Fruit fly (Drosophila melanogaster): ENCODE data around the gene Irk1.
A peak's percentile ranks its signal among the peaks of the same experiment; 100 is the strongest.

Irk1 gene

dm6 chr3R:23189958-23190900 lies 22.1 kb downstream of the Irk1 start:
- peak; percentile 94 for TF ChIP-seq CG17801 (GFP tag; optimal IDR thresholded peaks at IDR 0.05; ENCODE audit: partially characterized antibody)

dm6 chr3R:23191108-23191771 lies 23.1 kb downstream of the Irk1 start:
- TF ChIP-seq CG17801 (GFP tag; optimal IDR thresholded peaks at IDR 0.05; ENCODE audit: partially characterized antibody), result peak; percentile 37

dm6 chr3R:23192984-23193383 lies 24.9 kb downstream of the Irk1 start:
- TF ChIP-seq CG17801 (GFP tag; optimal IDR thresholded peaks at IDR 0.05; ENCODE audit: partially characterized antibody), result no peak

dm6 chr3R:23193400-23193799 lies 25.3 kb downstream of the Irk1 start:
- no peak for TF ChIP-seq CG17801 (GFP tag; optimal IDR thresholded peaks at IDR 0.05; ENCODE audit: partially characterized antibody)

- no peak for TF ChIP-seq CG17801 (GFP tag; optimal IDR thresholded peaks at IDR 0.05; ENCODE audit: partially characterized antibody)
These were observed 27.6 kb downstream of the Irk1 start for dm6 chr3R:23195711-23196110.

dm6 chr3R:23201122-23201521 lies 33.0 kb downstream of the Irk1 start:
- peak; percentile 60 for TF ChIP-seq CG17801 (GFP tag; optimal IDR thresholded peaks at IDR 0.05; ENCODE audit: partially characterized antibody)

dm6 chr3R:23203934-23204333 lies 35.8 kb downstream of the Irk1 start, which contains the start of gene fzo:
Gene fzo, minus strand, starts transcription at chr3R:23204034.
- no peak for TF ChIP-seq CG17801 (GFP tag; optimal IDR thresholded peaks at IDR 0.05; ENCODE audit: partially characterized antibody)

dm6 chr3R:23207254-23207653 lies 39.1 kb downstream of the Irk1 start:
- TF ChIP-seq CG17801 (GFP tag; optimal IDR thresholded peaks at IDR 0.05; ENCODE audit: partially characterized antibody), result no peak

- TF ChIP-seq CG17801 (GFP tag; optimal IDR thresholded peaks at IDR 0.05; ENCODE audit: partially characterized antibody), result no peak
These were observed 42.4 kb downstream of the Irk1 start for dm6 chr3R:23210243-23211215.

- no peak for TF ChIP-seq CG17801 (GFP tag; optimal IDR thresholded peaks at IDR 0.05; ENCODE audit: partially characterized antibody)
These were observed 43.7 kb downstream of the Irk1 start for dm6 chr3R:23211745-23212254.

- TF ChIP-seq CG17801 (GFP tag; optimal IDR thresholded peaks at IDR 0.05; ENCODE audit: partially characterized antibody), result no peak
These were observed 44.6 kb downstream of the Irk1 start for dm6 chr3R:23212764-23213163.

- TF ChIP-seq CG17801 (GFP tag; optimal IDR thresholded peaks at IDR 0.05; ENCODE audit: partially characterized antibody), result no peak
These were observed 46.7 kb downstream of the Irk1 start for dm6 chr3R:23214603-23215433.

dm6 chr3R:23215434-23215730 lies 47.3 kb downstream of the Irk1 start:
- TF ChIP-seq CG17801 (GFP tag; optimal IDR thresholded peaks at IDR 0.05; ENCODE audit: partially characterized antibody), result no peak

- TF ChIP-seq CG17801 (GFP tag; optimal IDR thresholded peaks at IDR 0.05; ENCODE audit: partially characterized antibody), result no peak
These were observed 49.1 kb downstream of the Irk1 start for dm6 chr3R:23217142-23217771.

Data from ovary, adult (tissue).